Worm (Caenorhabditis elegans): ENCODE results near the gene zmp-6.

Gene zmp-6

DNA sequence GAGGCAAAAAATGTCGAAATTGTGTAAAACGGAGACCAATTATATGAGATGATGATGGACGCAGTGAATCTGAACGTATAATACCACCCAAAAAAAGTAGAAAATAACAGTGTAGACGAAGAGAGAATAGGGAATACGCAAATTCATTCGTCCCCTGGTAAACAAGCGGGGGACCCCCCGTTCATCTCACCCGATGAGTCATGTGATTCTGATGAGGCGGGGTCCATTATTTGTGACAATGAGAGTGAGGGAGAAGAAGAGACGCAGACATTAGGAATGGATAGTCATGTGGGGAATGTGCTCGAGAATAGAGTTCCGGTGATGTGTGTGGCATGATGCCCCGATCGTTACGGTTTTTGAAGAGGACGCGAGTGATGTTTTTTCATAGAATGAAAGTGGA is 24.4 kb upstream of the zmp-6 start (continued):
- peak; percentile 1 for TF ChIP-seq pqm-1 (tag; optimal IDR thresholded peaks at IDR 0.05)
- TF ChIP-seq mml-1 (tag; optimal IDR thresholded peaks at IDR 0.05): no peak
- TF ChIP-seq nhr-76 (tag; optimal IDR thresholded peaks at IDR 0.05): no peak
- no peak for TF ChIP-seq lin-15B (tag; optimal IDR thresholded peaks at IDR 0.05)
- no peak for TF ChIP-seq R02D3.7 (tag; optimal IDR thresholded peaks at IDR 0.05)
- TF ChIP-seq ceh-9 (tag; optimal IDR thresholded peaks at IDR 0.05): no peak
- no peak for TF ChIP-seq ceh-28 (tag; optimal IDR thresholded peaks at IDR 0.05)

DNA sequence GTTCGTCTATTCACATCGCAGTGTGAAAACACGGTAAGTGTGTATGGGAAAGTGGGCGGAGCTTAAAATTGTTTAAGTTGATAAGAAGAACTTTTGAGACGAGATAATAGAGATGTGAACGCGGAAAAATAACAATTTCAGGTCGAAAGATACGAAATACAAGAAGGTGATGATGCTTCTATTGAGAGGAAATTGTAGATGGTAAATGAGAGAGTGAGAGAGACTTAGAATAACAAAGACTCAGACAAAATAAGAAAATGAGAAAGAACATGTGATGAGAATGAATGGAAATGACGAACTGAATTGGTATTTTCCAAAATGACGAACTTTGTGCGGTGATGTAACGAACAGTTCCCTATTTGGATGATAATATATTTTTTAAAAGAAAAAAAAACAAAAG is 23.4 kb upstream of the zmp-6 start:
- no peak for TF ChIP-seq hmg-11 (tag; optimal IDR thresholded peaks at IDR 0.05)
- TF ChIP-seq ceh-9 (tag; optimal IDR thresholded peaks at IDR 0.05): no peak
- TF ChIP-seq elt-2 (tag; optimal IDR thresholded peaks at IDR 0.05): peak; percentile 51
- peak; percentile 12 for TF ChIP-seq pha-4 (tag; optimal IDR thresholded peaks at IDR 0.05)
- TF ChIP-seq nhr-23 (tag; optimal IDR thresholded peaks at IDR 0.05): peak; percentile 42
- TF ChIP-seq nhr-43 (tag; optimal IDR thresholded peaks at IDR 0.05; ENCODE audit: poor library complexity, severe bottlenecking): no peak
- no peak for TF ChIP-seq R02D3.7 (tag; optimal IDR thresholded peaks at IDR 0.05)

DNA sequence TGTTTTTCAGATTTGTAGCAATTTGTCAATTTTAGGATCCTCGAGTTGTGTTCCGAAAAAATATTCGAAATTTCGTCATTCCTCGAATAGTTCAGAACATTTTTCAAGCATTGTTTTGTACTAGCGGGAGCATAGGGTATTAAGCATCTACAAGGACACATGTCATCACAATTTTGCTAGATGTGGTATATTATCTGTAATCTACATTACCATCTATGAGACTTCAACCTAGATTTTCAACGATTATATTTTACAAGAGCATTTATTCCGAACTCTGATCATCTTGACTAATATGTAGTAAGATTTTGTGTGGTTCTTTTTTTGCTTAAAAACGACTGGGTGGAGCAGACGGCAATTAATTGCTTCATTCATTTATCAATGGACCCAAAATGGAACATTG is 15.4 kb upstream of the zmp-6 start:
- TF ChIP-seq eor-1 (tag; optimal IDR thresholded peaks at IDR 0.05): no peak

DNA sequence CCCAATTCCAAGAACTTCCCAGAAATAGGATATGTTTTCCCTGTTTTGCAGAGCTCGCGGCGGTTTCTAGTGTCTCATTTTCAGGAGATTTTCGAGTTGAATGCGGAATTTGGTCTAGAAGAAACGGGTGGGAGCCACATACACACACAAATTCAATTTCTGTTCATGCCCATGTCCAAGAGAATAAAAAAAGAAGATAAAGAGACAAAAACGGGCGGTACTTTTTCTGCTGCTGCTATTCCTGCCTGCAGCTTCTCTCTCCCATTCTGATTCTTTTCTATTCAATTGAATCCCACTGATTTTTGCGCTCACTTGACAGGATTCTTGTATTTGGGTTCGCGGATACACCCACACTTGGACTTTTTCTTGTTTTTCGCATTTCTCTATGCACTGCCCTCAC is 15.0 kb upstream of the zmp-6 start:
- peak; percentile 72 for TF ChIP-seq fkh-10 (GFP tag; optimal IDR thresholded peaks at IDR 0.05)
- no peak for TF ChIP-seq ceh-28 (tag; optimal IDR thresholded peaks at IDR 0.05)
- TF ChIP-seq pqm-1 (tag; optimal IDR thresholded peaks at IDR 0.05): no peak
- TF ChIP-seq ztf-11 (tag; optimal IDR thresholded peaks at IDR 0.05): no peak

DNA sequence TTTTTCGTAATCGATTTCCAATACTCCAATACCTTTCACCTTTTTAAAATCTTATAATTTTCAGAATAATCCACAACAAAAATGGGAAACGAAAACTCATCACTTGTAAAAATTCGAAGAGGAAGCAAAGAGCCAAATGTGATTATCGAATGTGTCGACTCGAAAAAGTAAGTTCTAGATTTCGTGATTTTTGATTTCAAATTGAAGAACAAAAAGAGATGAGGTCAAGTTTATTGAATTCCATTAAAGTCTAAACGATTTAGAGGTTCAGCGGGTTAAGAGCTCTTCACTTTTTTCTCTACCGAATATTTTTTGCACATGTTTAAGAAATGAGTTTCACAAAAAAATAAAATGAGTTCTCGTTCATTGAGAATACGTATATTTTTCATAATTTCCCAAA is 11.3 kb upstream of the zmp-6 start, which contains the start of gene B0361.4:
Gene B0361.4, plus strand, starts transcription at position 61 of the 400 bp plus-strand sequence.
- no peak for TF ChIP-seq eor-1 (tag; optimal IDR thresholded peaks at IDR 0.05)
- no peak for TF ChIP-seq nhr-25 (tag; optimal IDR thresholded peaks at IDR 0.05)
- TF ChIP-seq hmg-11 (tag; optimal IDR thresholded peaks at IDR 0.05): no peak
- TF ChIP-seq fkh-10 (GFP tag; optimal IDR thresholded peaks at IDR 0.05): peak; percentile 93

DNA sequence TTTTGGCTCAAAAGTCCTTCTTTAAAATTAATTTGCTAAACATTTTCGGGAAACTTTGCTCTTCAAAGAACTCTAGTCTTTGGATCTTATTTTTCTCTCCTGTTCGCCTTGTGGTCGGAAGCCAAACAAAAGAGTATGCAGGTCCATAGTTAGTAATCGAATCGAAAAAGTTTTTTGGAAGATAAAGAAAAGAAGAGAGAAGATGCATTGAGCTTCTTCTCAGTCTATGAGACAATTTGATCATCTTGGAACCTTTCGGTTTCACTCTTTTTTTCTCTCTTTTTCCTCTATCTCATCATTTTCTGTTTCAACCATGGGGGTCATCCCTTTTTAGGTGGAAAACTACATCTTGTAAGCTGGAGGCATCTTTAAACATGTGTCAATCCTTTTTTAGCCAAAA is 6.0 kb upstream of the zmp-6 start:
- no peak for TF ChIP-seq ztf-11 (tag; optimal IDR thresholded peaks at IDR 0.05)
- TF ChIP-seq zag-1 (tag; optimal IDR thresholded peaks at IDR 0.05): no peak
- no peak for TF ChIP-seq fos-1 (tag; optimal IDR thresholded peaks at IDR 0.05)
- TF ChIP-seq pha-4 (tag; optimal IDR thresholded peaks at IDR 0.05): no peak
- TF ChIP-seq egl-5 (tag; optimal IDR thresholded peaks at IDR 0.05): no peak
- TF ChIP-seq nfya-1 (tag; optimal IDR thresholded peaks at IDR 0.05; ENCODE audit: insufficient read depth): peak; percentile 16
- TF ChIP-seq nhr-77 (tag; optimal IDR thresholded peaks at IDR 0.05): no peak
- peak; percentile 71 for TF ChIP-seq fkh-10 (GFP tag; optimal IDR thresholded peaks at IDR 0.05)
- TF ChIP-seq nhr-28 (tag; optimal IDR thresholded peaks at IDR 0.05): no peak
- no peak for TF ChIP-seq ceh-82 (tag; optimal IDR thresholded peaks at IDR 0.05)
- no peak for TF ChIP-seq pqm-1 (tag; optimal IDR thresholded peaks at IDR 0.05)
- no peak for TF ChIP-seq mml-1 (tag; optimal IDR thresholded peaks at IDR 0.05)
- no peak for TF ChIP-seq fkh-2 (tag; optimal IDR thresholded peaks at IDR 0.05)
- TF ChIP-seq hmg-11 (tag; optimal IDR thresholded peaks at IDR 0.05): no peak

DNA sequence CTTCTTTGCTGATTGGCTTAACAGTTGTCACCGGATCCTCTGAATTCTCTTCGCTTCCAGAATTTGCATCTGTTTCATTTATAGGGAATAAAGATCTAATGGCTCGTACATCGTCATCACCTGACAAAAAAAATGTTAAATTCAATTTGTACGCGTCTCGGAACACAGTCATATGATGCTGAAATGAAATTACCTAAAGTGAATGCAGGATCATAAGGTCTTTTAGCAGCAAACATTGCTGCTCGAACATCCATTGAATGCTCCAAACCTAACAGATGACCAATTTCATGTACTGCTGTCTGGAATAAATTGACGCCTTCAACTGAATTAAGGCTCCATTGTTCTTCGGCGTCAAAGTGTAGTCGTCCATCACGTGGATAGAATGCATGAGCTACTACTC is 1.3 kb downstream of the zmp-6 start:
- no peak for TF ChIP-seq ceh-28 (tag; optimal IDR thresholded peaks at IDR 0.05)
- TF ChIP-seq fkh-10 (GFP tag; optimal IDR thresholded peaks at IDR 0.05): peak; percentile 81
- no peak for TF ChIP-seq lin-15B (tag; optimal IDR thresholded peaks at IDR 0.05)

DNA sequence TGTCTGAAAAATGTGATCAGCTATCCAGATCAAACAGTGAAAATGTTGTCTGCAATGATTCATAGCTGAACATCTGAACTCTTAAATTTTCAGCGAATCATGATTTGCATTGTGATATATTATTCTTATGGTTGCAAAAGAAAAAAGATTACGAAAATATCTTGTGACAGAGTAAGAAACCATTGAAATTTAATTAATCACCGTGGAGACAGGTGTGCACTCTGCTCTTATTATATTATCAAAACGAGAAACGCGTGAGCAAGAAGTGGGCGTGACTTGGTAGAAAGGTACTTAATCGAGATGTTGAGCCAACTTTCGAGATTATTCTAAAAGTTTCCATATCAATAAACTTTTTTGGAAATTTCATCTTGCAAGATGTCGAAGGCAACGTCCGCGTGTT is 4.7 kb downstream of the zmp-6 start, which contains the start of gene osm-10:
Gene osm-10, plus strand, starts transcription at position 293 of the 400 bp plus-strand sequence.
- TF ChIP-seq sea-2 (GFP tag; optimal IDR thresholded peaks at IDR 0.05) (no peak), jun-1 (tag; optimal IDR thresholded peaks at IDR 0.05) (no peak), mdl-1 (tag; optimal IDR thresholded peaks at IDR 0.05) (no peak), snpc-4 (tag; optimal IDR thresholded peaks at IDR 0.05) (no peak), egl-5 (tag; optimal IDR thresholded peaks at IDR 0.05) (no peak), elt-3 (tag; optimal IDR thresholded peaks at IDR 0.05) (no peak), nfya-1 (tag; optimal IDR thresholded peaks at IDR 0.05; ENCODE audit: insufficient read depth) (no peak), elt-2 (tag; optimal IDR thresholded peaks at IDR 0.05) (no peak), aly-2 (tag; optimal IDR thresholded peaks at IDR 0.05) (no peak), ceh-82 (tag; optimal IDR thresholded peaks at IDR 0.05) (no peak), lin-15B (tag; optimal IDR thresholded peaks at IDR 0.05) (no peak), ztf-4 (tag; optimal IDR thresholded peaks at IDR 0.05) (no peak), nhr-25 (tag; optimal IDR thresholded peaks at IDR 0.05) (no peak), R02D3.7 (tag; optimal IDR thresholded peaks at IDR 0.05) (no peak)

All from whole organism, L3 larva.